Worm (Caenorhabditis elegans): ENCODE measurements around the gene mtrr-1.

The mtrr-1 gene

DNA sequence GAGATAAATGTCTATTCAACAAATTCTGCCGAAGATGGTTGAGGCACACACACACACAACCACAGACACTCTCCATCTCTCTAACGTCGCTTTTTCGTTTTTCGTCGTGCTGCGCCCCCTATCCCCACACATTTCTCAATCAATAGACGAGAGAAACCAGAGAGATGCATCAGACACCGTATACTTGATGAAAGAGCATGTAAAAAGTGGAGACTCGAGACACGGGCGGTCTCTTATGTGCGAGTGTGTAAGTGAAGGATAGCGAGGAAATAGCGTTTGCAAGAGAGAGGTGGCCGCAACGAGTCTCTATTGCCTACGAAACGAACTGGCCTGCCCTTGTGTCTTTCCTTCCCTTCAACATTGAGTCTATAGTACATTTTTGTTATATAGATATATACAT, 3.0 kb upstream of the mtrr-1 start (continued):
- TF ChIP-seq egl-13 (tag; optimal IDR thresholded peaks at IDR 0.05) (peak; percentile 46), nhr-11 (tag; optimal IDR thresholded peaks at IDR 0.05) (peak; percentile 62), mef-2 (tag; optimal IDR thresholded peaks at IDR 0.05) (peak; percentile 57), unc-62 (GFP tag; optimal IDR thresholded peaks at IDR 0.05) (peak; percentile 26), tlp-1 (tag; optimal IDR thresholded peaks at IDR 0.05) (no peak), isw-1 (GFP tag; IDR thresholded peaks at IDR 0.05) (peak; percentile 62), lin-39 (tag; optimal IDR thresholded peaks at IDR 0.05) (no peak), nhr-84 (tag; optimal IDR thresholded peaks at IDR 0.05) (no peak), ceh-88 (GFP tag; IDR thresholded peaks at IDR 0.05) (no peak; the same call in 1 of the 2 replicates), fkh-4 (tag; optimal IDR thresholded peaks at IDR 0.05; ENCODE audit: borderline replicate concordance) (no peak), mab-9 (GFP tag; IDR thresholded peaks at IDR 0.05) (peak; percentile 74; the same call in 1 of the 2 replicates), mdl-1 (tag; optimal IDR thresholded peaks at IDR 0.05) (peak in 1 of 2 experiments; percentile 90), nhr-76 (tag; optimal IDR thresholded peaks at IDR 0.05) (no peak), ceh-82 (tag; optimal IDR thresholded peaks at IDR 0.05) (peak; percentile 60 to 92 (median 75)), tbx-2 (tag; optimal IDR thresholded peaks at IDR 0.05) (peak; percentile 94), fos-1 (tag; optimal IDR thresholded peaks at IDR 0.05) (peak; percentile 72), lin-13 (GFP tag; optimal IDR thresholded peaks at IDR 0.05) (peak; percentile 85), snpc-4 (tag; optimal IDR thresholded peaks at IDR 0.05) (peak; percentile 51), efl-3 (GFP tag; optimal IDR thresholded peaks at IDR 0.05) (no peak), nhr-20 (tag; optimal IDR thresholded peaks at IDR 0.05) (peak; percentile 98), alr-1 (tag; optimal IDR thresholded peaks at IDR 0.05; ENCODE audit: borderline replicate concordance) (no peak), egl-27 (tag; optimal IDR thresholded peaks at IDR 0.05) (peak; percentile 50 to 59), lsy-2 (tag; optimal IDR thresholded peaks at IDR 0.05) (peak; percentile 89 to 96), unc-86 (tag; optimal IDR thresholded peaks at IDR 0.05) (peak; percentile 88), ztf-4 (tag; optimal IDR thresholded peaks at IDR 0.05) (peak; percentile 92), sox-4 (tag; optimal IDR thresholded peaks at IDR 0.05) (peak; percentile 52), ets-5 (GFP tag; IDR thresholded peaks at IDR 0.05) (no peak), vab-15 (tag; optimal IDR thresholded peaks at IDR 0.05) (no peak), lir-3 (tag; optimal IDR thresholded peaks at IDR 0.05; ENCODE audit: poor library complexity) (peak; percentile 77), fkh-8 (tag; optimal IDR thresholded peaks at IDR 0.05) (peak; percentile 95), hpl-2 (GFP tag; optimal IDR thresholded peaks at IDR 0.05) (peak; percentile 61), C04F5.9 (tag; optimal IDR thresholded peaks at IDR 0.05) (peak; percentile 44), elt-2 (tag; optimal IDR thresholded peaks at IDR 0.05) (peak; percentile 77), grh-1 (GFP tag; IDR thresholded peaks at IDR 0.05) (peak; percentile 70), blmp-1 (tag; optimal IDR thresholded peaks at IDR 0.05) (peak; percentile 75)

DNA sequence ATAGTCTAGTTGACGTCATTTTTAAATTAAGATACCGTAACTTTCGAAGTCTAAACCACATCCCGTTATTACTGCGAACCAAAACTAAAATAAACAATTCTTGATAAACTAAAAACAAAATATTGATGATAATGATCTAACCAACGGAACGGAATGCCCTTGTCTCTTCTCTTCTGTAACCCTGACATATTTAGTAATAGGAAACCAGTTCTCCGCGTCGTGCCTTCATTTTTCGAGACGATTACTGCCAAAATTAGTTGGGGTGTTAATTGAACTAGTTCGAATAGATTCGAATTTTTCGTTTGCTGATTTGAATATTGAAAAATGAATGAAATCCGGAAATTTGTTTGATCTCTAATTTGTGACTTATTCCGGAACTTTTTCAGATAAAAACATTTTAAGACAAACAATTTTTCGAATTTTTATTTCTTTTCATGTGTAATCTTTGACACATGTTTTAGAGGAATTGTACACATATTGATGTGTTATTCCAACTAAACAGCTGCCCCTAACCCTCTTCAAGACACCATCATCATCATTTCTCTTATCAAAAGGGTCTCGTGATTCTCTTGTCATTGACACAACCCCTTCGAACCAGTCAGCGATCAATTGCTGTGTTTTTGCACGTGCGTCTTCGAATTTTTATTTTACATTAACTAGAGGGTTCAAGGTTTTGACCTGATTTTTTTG, 2.0 kb upstream of the mtrr-1 start:
- TF ChIP-seq pag-3 (tag; optimal IDR thresholded peaks at IDR 0.05; ENCODE audit: borderline replicate concordance, insufficient read depth) (no peak), blmp-1 (tag; optimal IDR thresholded peaks at IDR 0.05) (peak; percentile 79), pax-3 (tag; optimal IDR thresholded peaks at IDR 0.05) (no peak), dsc-1 (tag; optimal IDR thresholded peaks at IDR 0.05) (peak; percentile 45), elt-2 (tag; optimal IDR thresholded peaks at IDR 0.05) (peak; percentile 69), unc-130 (tag; optimal IDR thresholded peaks at IDR 0.05) (peak; percentile 97), lin-14 (GFP tag; optimal IDR thresholded peaks at IDR 0.05) (peak; percentile 95), C16A3.4 (tag; optimal IDR thresholded peaks at IDR 0.05) (peak; percentile 72), ces-1 (GFP tag; optimal IDR thresholded peaks at IDR 0.05) (no peak), mep-1 (tag; optimal IDR thresholded peaks at IDR 0.05) (peak; percentile 81), ceh-88 (GFP tag; IDR thresholded peaks at IDR 0.05) (peak; percentile 50; the same call in 1 of the 2 replicates), nhr-12 (tag; optimal IDR thresholded peaks at IDR 0.05) (no peak), C04F5.9 (tag; optimal IDR thresholded peaks at IDR 0.05) (no peak), aly-2 (tag; optimal IDR thresholded peaks at IDR 0.05) (no peak), nhr-47 (tag; optimal IDR thresholded peaks at IDR 0.05) (peak; percentile 71), nhr-20 (tag; optimal IDR thresholded peaks at IDR 0.05) (peak; percentile 93), rnt-1 (tag; optimal IDR thresholded peaks at IDR 0.05) (peak; percentile 92), dpl-1 (GFP tag; optimal IDR thresholded peaks at IDR 0.05) (peak in 2 of 3 experiments; percentile 19 to 51), nhr-19 (GFP tag; conservative IDR thresholded peaks at IDR 0.05) (peak; percentile 86), ama-1 (optimal IDR thresholded peaks at IDR 0.05) (peak; percentile 63), tbx-2 (tag; optimal IDR thresholded peaks at IDR 0.05) (peak; percentile 75), sptf-1 (tag; optimal IDR thresholded peaks at IDR 0.05) (no peak), nhr-85 (tag) (peak; percentile 93)

Data from whole organism, L1 larva.